Fruit fly (Drosophila melanogaster) whole organism, prepupa: ENCODE data around the gene CG9393.

Experiments used
- Blimp-1 ChIP-seq: fragments of 200-800 bp; sonication (Bioruptor generic); optimal IDR thresholded peaks from 3 replicates; lab custom pipeline; 2017; ENCODE audit warnings: missing biosample characterization, missing genetic modification characterization, mild to moderate bottlenecking, moderate library complexity, missing genetic modification reagents
- CG10631 ChIP-seq: fragments of 200-800 bp; sonication (Bioruptor generic); optimal IDR thresholded peaks from 2 replicates; lab custom pipeline; 2016; ENCODE audit warnings: missing biosample characterization, missing genetic modification characterization
- CG10669 ChIP-seq: fragments of 200-800 bp; sonication (Bioruptor generic); optimal IDR thresholded peaks from 3 replicates; lab custom pipeline; 2018; ENCODE audit warnings: missing biosample characterization, mild to moderate bottlenecking, missing genetic modification characterization, moderate library complexity
- CG11294 ChIP-seq: fragments of 200-800 bp; sonication (Bioruptor generic); IDR thresholded peaks from 2 replicates; pipeline ENCODE4 v1.3.6; 2022; ENCODE audit warnings: missing biosample characterization, missing genetic modification characterization
- CG11762 ChIP-seq: fragments of 200-800 bp; sonication (Bioruptor generic); optimal IDR thresholded peaks from 3 replicates; lab custom pipeline; 2016; ENCODE audit warnings: missing biosample characterization, missing genetic modification characterization; ENCODE audit not compliant: insufficient read depth
- CG1621 ChIP-seq: fragments of 200-800 bp; sonication (Bioruptor generic); optimal IDR thresholded peaks from 3 replicates; lab custom pipeline; 2018; ENCODE audit warnings: missing biosample characterization, mild to moderate bottlenecking, missing genetic modification characterization
- CG16779 ChIP-seq: fragments of 200-800 bp; sonication (Bioruptor generic); optimal IDR thresholded peaks from 3 replicates; lab custom pipeline; 2017; ENCODE audit warnings: missing biosample characterization, mild to moderate bottlenecking, missing genetic modification characterization
- CG3032 ChIP-seq: fragments of 200-800 bp; optimal IDR thresholded peaks from 2 replicates; lab custom pipeline; 2019; ENCODE audit warnings: missing biosample characterization, mild to moderate bottlenecking, missing genetic modification characterization, moderate library complexity
- CG32006 ChIP-seq: fragments of 200-800 bp; sonication (Bioruptor generic); optimal IDR thresholded peaks from 3 replicates; lab custom pipeline; 2017; ENCODE audit warnings: missing biosample characterization, mild to moderate bottlenecking, missing genetic modification characterization
- CG34406 ChIP-seq: fragments of 200-800 bp; sonication (Bioruptor generic); optimal IDR thresholded peaks from 3 replicates; lab custom pipeline; 2016; ENCODE audit warnings: missing biosample characterization, missing genetic modification characterization
- CG3919 ChIP-seq: fragments of 200-800 bp; sonication (Bioruptor generic); optimal IDR thresholded peaks from 3 replicates; lab custom pipeline; 2016; ENCODE audit warnings: missing biosample characterization, missing genetic modification characterization
- CG4318 ChIP-seq: fragments of 200-800 bp; sonication (Bioruptor generic); optimal IDR thresholded peaks from 3 replicates; lab custom pipeline; 2017; ENCODE audit warnings: missing biosample characterization, mild to moderate bottlenecking, missing genetic modification characterization
- CG6163 ChIP-seq: fragments of 200-800 bp; sonication (Bioruptor generic); IDR thresholded peaks from 3 replicates; pipeline ENCODE4 v1.3.6; 2022; ENCODE audit warnings: missing biosample characterization, missing genetic modification characterization
- CG6808 ChIP-seq: fragments of 200-800 bp; sonication (Bioruptor generic); optimal IDR thresholded peaks from 3 replicates; lab custom pipeline; 2017; ENCODE audit warnings: missing biosample characterization, missing genetic modification characterization, mild to moderate bottlenecking, moderate library complexity, missing genetic modification reagents
- CG7368 ChIP-seq: fragments of 200-800 bp; sonication (Bioruptor generic); optimal IDR thresholded peaks from 3 replicates; lab custom pipeline; 2016; ENCODE audit warnings: missing biosample characterization, missing genetic modification characterization
- CG8319 ChIP-seq: fragments of 200-800 bp; sonication (Bioruptor generic); optimal IDR thresholded peaks from 3 replicates; lab custom pipeline; 2016; ENCODE audit warnings: missing biosample characterization, missing genetic modification characterization
- CG8632 ChIP-seq: fragments of 200-800 bp; sonication (Bioruptor generic); optimal IDR thresholded peaks from 3 replicates; lab custom pipeline; 2016; ENCODE audit warnings: missing biosample characterization, missing genetic modification characterization
- Eip75B ChIP-seq: fragments of 200-800 bp; sonication (Bioruptor generic); optimal IDR thresholded peaks from 3 replicates; lab custom pipeline; 2016; ENCODE audit warnings: missing biosample characterization, missing genetic modification characterization
- Eip78C ChIP-seq: fragments of 200-800 bp; sonication (Bioruptor generic); peaks from one replicate; lab custom pipeline; 2016; ENCODE audit warnings: missing biosample characterization, missing genetic modification characterization
- Eip93F ChIP-seq: fragments of 200-800 bp; sonication (Bioruptor generic); optimal IDR thresholded peaks from 2 replicates; lab custom pipeline; 2016; ENCODE audit warnings: missing biosample characterization, mild to moderate bottlenecking, missing genetic modification characterization
- Gug ChIP-seq: fragments of 200-800 bp; sonication (Bioruptor generic); IDR thresholded peaks from 2 replicates; pipeline ENCODE4 v1.3.6; 2022; ENCODE audit warnings: missing biosample characterization, missing genetic modification characterization
- Hr38 ChIP-seq: sonication (Bioruptor generic); optimal IDR thresholded peaks from 2 replicates; lab custom pipeline; 2016; ENCODE audit warnings: missing biosample characterization, missing genetic modification characterization
- Hr39 ChIP-seq: fragments of 200-800 bp; sonication (Bioruptor generic); optimal IDR thresholded peaks from 2 replicates; lab custom pipeline; 2016; ENCODE audit warnings: missing biosample characterization, missing genetic modification characterization
- Hr4 ChIP-seq: fragments of 200-800 bp; sonication (Bioruptor generic); optimal IDR thresholded peaks from 3 replicates; lab custom pipeline; 2016; ENCODE audit warnings: missing biosample characterization, missing genetic modification characterization
- Lpt ChIP-seq: fragments of 200-800 bp; sonication (Bioruptor generic); optimal IDR thresholded peaks from 3 replicates; lab custom pipeline; 2016; ENCODE audit warnings: missing biosample characterization, missing genetic modification characterization
- Met ChIP-seq: fragments of 200-800 bp; sonication (Bioruptor generic); optimal IDR thresholded peaks from 3 replicates; lab custom pipeline; 2016; ENCODE audit warnings: missing biosample characterization, missing genetic modification characterization
- OdsH ChIP-seq: fragments of 200-800 bp; sonication (Bioruptor generic); optimal IDR thresholded peaks from 3 replicates; lab custom pipeline; 2016; ENCODE audit warnings: missing biosample characterization, missing genetic modification characterization
- Smox ChIP-seq: fragments of 200-800 bp; sonication (Bioruptor generic); optimal IDR thresholded peaks from 3 replicates; lab custom pipeline; 2016; ENCODE audit warnings: missing biosample characterization, missing genetic modification characterization
- Sox102F ChIP-seq: fragments of 200-800 bp; sonication (Bioruptor generic); optimal IDR thresholded peaks from 2 replicates; lab custom pipeline; 2016; ENCODE audit warnings: missing biosample characterization, mild to moderate bottlenecking, missing genetic modification characterization
- Sox14 ChIP-seq: fragments of 200-800 bp; sonication (Bioruptor generic); optimal IDR thresholded peaks from 3 replicates; lab custom pipeline; 2016; ENCODE audit warnings: missing biosample characterization, missing genetic modification characterization
- Sox15 ChIP-seq: fragments of 200-800 bp; sonication (Bioruptor generic); optimal IDR thresholded peaks from 3 replicates; lab custom pipeline; 2016; ENCODE audit warnings: missing biosample characterization, missing genetic modification characterization
- achi ChIP-seq: fragments of 200-800 bp; sonication (Bioruptor generic); optimal IDR thresholded peaks from 3 replicates; lab custom pipeline; 2016; ENCODE audit warnings: missing biosample characterization, missing genetic modification characterization
- acj6 ChIP-seq: fragments of 200-800 bp; sonication (Bioruptor generic); optimal IDR thresholded peaks from 3 replicates; lab custom pipeline; 2016; ENCODE audit warnings: missing biosample characterization, missing genetic modification characterization
- cyc ChIP-seq: fragments of 200-800 bp; sonication (Bioruptor generic); optimal IDR thresholded peaks from 3 replicates; lab custom pipeline; 2016; ENCODE audit warnings: missing biosample characterization, missing genetic modification characterization
- dac ChIP-seq: fragments of 200-800 bp; sonication (Bioruptor generic); optimal IDR thresholded peaks from 2 replicates; lab custom pipeline; 2017; ENCODE audit warnings: missing biosample characterization, mild to moderate bottlenecking, missing genetic modification characterization
- dsx ChIP-seq: fragments of 200-800 bp; optimal IDR thresholded peaks from 3 replicates; lab custom pipeline; 2019; ENCODE audit warnings: missing biosample characterization, mild to moderate bottlenecking, missing genetic modification characterization, moderate library complexity; ENCODE audit not compliant: poor library complexity, severe bottlenecking
- eg ChIP-seq: fragments of 200-800 bp; sonication (Bioruptor generic); IDR thresholded peaks from 3 replicates; pipeline ENCODE4 v1.3.6; 2022; ENCODE audit warnings: missing biosample characterization, missing genetic modification characterization
- esn ChIP-seq: fragments of 200-800 bp; sonication (Bioruptor generic); optimal IDR thresholded peaks from 2 replicates; lab custom pipeline; 2016; ENCODE audit warnings: missing biosample characterization, mild to moderate bottlenecking, missing genetic modification characterization, moderate library complexity
- fd59A ChIP-seq: fragments of 200-800 bp; sonication (Bioruptor generic); optimal IDR thresholded peaks from 2 replicates; lab custom pipeline; 2017; ENCODE audit warnings: missing biosample characterization, mild to moderate bottlenecking, missing genetic modification characterization, missing genetic modification reagents
- fd85E ChIP-seq: fragments of 200-800 bp; sonication (Bioruptor generic); optimal IDR thresholded peaks from 3 replicates; lab custom pipeline; 2016; ENCODE audit warnings: missing biosample characterization, missing genetic modification characterization
- lz ChIP-seq: fragments of 200-800 bp; sonication (Bioruptor generic); optimal IDR thresholded peaks from 3 replicates; lab custom pipeline; 2016; ENCODE audit warnings: missing biosample characterization, missing genetic modification characterization
- net ChIP-seq: fragments of 200-800 bp; sonication (Bioruptor generic); optimal IDR thresholded peaks from 3 replicates; lab custom pipeline; 2016; ENCODE audit warnings: missing biosample characterization, missing genetic modification characterization
- pdm3 ChIP-seq: fragments of 200-800 bp; sonication (Bioruptor generic); optimal IDR thresholded peaks from 3 replicates; lab custom pipeline; 2016; ENCODE audit warnings: missing biosample characterization, missing genetic modification characterization
- salr ChIP-seq, 2 experiments: fragments of 200-800 bp; sonication (Bioruptor generic); optimal IDR thresholded peaks; 3 replicates each; lab custom pipeline; 2016 to 2018; ENCODE audit warnings: missing biosample characterization in 2 of 2, missing genetic modification characterization in 2 of 2, mild to moderate bottlenecking in 1 of 2
- spab ChIP-seq: fragments of 200-800 bp; sonication (Bioruptor generic); optimal IDR thresholded peaks from 2 replicates; lab custom pipeline; 2017; ENCODE audit warnings: missing biosample characterization, mild to moderate bottlenecking, missing genetic modification characterization, missing genetic modification reagents
- ss ChIP-seq, 2 experiments: fragments of 200-800 bp; sonication (Bioruptor generic); optimal IDR thresholded peaks; 2 replicates in 1 of 2; 3 replicates in 1 of 2; lab custom pipeline; 2017 to 2018; ENCODE audit warnings: mild to moderate bottlenecking in 2 of 2, missing biosample characterization in 2 of 2, missing genetic modification characterization in 2 of 2, moderate library complexity in 1 of 2
- svp ChIP-seq: fragments of 200-800 bp; sonication (Bioruptor generic); peaks from one replicate; lab custom pipeline; 2016; ENCODE audit warnings: missing biosample characterization, missing genetic modification characterization
- topi ChIP-seq: fragments of 200-800 bp; sonication (Bioruptor generic); optimal IDR thresholded peaks from 3 replicates; lab custom pipeline; 2016; ENCODE audit warnings: missing biosample characterization, missing genetic modification characterization

Gene CG9393

DNA sequence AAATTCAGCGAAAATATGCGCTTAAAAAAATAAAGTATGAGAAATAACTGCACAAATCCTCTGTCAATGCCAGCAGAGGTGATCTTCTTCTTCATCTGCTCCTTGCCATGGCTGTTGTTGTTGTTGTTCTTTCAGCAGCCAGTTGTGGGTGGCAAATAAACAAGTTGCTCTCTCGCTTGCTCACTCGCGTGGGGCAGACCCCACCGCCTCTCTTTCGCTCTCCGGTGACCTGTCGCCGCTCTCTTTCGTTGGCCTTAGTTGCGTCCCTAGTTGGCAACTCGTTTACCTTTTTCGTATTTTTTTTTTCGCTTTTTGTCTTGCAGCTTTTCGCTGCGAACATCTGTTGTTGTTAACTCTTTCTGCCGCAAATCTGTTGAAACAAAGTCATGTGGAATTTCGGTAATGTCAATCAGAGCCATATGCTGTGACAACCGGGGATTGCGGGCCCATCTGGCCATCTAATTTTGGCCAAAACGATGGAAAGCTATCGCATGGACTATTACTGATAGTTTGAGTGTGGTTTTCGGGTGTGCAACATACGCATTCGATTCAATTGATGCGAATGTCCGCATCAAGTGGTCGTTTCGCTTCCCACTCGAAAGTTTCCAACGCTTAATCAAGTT, 28.8 kb downstream of the CG9393 start:
- TF ChIP-seq CG11294 (GFP tag; lab: Robert Waterston, UW) (no peak), dsx (GFP tag; lab: Kevin White, UChicago) (peak; percentile 63)
- TF ChIP-seq, all 60 proteins: peak for 1

DNA sequence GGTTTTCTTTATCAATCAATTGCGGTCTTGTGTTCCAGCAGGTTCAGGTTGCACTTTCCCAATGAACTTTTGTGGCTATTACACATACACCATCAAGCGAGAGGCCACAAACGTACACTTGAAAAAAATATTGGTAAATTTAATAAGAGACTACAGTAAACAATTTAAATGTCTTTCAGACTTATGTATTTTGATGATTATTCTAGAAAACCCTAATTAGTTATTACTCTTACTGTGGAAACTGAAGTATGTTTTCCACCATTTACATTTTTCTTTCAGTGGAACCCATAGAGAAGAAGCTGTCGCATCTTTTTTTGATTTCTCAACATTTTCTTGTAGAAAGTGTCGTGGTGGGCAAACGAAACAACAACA, 29.4 kb downstream of the CG9393 start:
- TF ChIP-seq CG6808 (GFP tag; lab: Kevin White, UChicago) (no peak), Hr38 (GFP tag; lab: Kevin White, UChicago) (peak; percentile 18), salr (GFP tag; optimal IDR thresholded peaks at IDR 0.05; lab: Kevin White, UChicago) (peak; percentile 69 to 92), Smox (GFP tag; lab: Kevin White, UChicago) (peak; percentile 89), CG32006 (peak; percentile 95), CG16779 (no peak), net (peak; percentile 91), Gug (peak; percentile 89), CG8319 (peak; percentile 83), acj6 (peak; percentile 92), CG3919 (GFP tag; lab: Kevin White, UChicago) (peak; percentile 92), CG10669 (GFP tag; lab: Kevin White, UChicago) (peak; percentile 84), CG34406 (GFP tag; lab: Kevin White, UChicago) (peak; percentile 88), dac (GFP tag; lab: Kevin White, UChicago) (peak; percentile 74), Met (GFP tag; lab: Kevin White, UChicago) (peak; percentile 92), cyc (peak; percentile 87), ss (GFP tag; optimal IDR thresholded peaks at IDR 0.05; lab: Kevin White, UChicago) (peak in 1 of 2 experiments; percentile 57), achi (GFP tag; lab: Kevin White, UChicago) (peak; percentile 92), CG7368 (GFP tag; lab: Kevin White, UChicago) (peak; percentile 82), Sox14 (GFP tag; lab: Kevin White, UChicago) (peak; percentile 93), CG1621 (tag; lab: Kevin White, UChicago) (peak; percentile 79), fd59A (peak; percentile 82), Sox102F (GFP tag; lab: Kevin White, UChicago) (peak; percentile 90), Eip75B (GFP tag; lab: Kevin White, UChicago) (peak; percentile 87), svp (GFP tag; lab: Kevin White, UChicago) (peak; percentile 90), Sox15 (GFP tag; lab: Kevin White, UChicago) (peak; percentile 81), Eip93F (GFP tag; lab: Kevin White, UChicago) (no peak), spab (peak; percentile 79), pdm3 (GFP tag; lab: Kevin White, UChicago) (peak; percentile 93), Lpt (GFP tag; lab: Kevin White, UChicago) (peak; percentile 88), Blimp-1 (GFP tag; lab: Kevin White, UChicago) (peak; percentile 61), CG6163 (GFP tag; lab: Robert Waterston, UW) (no peak; the same call in none of the 3 replicates), lz (GFP tag; lab: Kevin White, UChicago) (peak; percentile 87), CG4318 (GFP tag; lab: Kevin White, UChicago) (peak; percentile 85), fd85E (GFP tag; lab: Kevin White, UChicago) (peak; percentile 67), OdsH (peak; percentile 93), CG11762 (GFP tag; lab: Kevin White, UChicago) (peak; percentile 81), Hr39 (GFP tag; lab: Kevin White, UChicago) (peak; percentile 91), topi (GFP tag; lab: Kevin White, UChicago) (peak; percentile 90), esn (peak; percentile 93), CG3032 (tag; lab: Kevin White, UChicago) (peak; percentile 87), CG11294 (GFP tag; lab: Robert Waterston, UW) (peak; percentile 78; the same call in 1 of the 2 replicates), CG10631 (GFP tag; lab: Kevin White, UChicago) (peak; percentile 91), CG8632 (peak; percentile 91), dsx (GFP tag; lab: Kevin White, UChicago) (peak; percentile 80), Hr4 (peak; percentile 95), Eip78C (GFP tag; lab: Kevin White, UChicago) (peak; percentile 97), eg (GFP tag; lab: Robert Waterston, UW) (peak; percentile 94)
